Fruit fly (Drosophila melanogaster): ENCODE measurements around the gene Septin2.

The Septin2 gene

DNA sequence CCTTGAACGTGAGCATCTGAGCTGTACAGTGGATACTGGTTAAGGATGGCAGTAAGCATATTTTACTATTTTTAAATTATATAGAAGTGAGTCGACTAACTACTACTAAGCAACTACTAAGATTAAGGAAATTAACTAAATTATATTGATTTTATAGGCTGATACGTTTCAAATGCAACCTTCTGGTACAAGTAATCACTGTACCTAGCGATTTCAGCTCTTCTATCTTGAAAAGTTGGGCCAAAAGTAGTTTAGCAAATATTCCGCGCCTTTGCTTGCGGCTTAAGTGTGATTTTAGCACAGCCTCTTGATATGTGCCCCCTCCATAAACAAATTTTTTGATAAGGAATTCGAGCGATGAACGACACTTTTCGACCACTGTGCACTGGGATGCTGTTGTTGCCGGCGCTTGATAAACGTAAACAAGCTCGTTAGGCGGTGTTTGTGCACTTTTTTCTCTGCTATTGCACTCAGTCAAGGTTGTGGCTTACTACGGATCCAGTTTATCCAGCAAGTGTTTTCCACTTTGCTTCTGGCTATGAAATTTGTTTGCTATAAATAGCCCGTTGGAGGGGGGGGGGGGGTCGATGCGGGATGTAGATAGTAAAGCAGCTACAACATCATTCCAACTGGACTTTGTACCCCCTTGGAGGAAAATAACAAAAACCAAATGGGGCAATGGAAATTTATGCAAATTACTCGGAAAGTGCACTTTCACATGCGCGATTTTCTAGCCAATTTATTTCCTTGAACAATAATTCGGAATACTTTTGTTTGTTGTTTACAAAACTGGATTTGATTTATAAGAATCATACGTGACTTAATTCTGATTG is 31.7 kb downstream of the Septin2 start (continued):
- TF ChIP-seq CG15696 (tag; optimal IDR thresholded peaks at IDR 0.05) (peak; percentile 11), BtbVII (GFP tag; optimal IDR thresholded peaks at IDR 0.05) (peak; percentile 83), Doc3 (GFP tag; IDR thresholded peaks at IDR 0.05; ENCODE audit: partially characterized antibody) (no peak), peb (GFP tag; IDR thresholded peaks at IDR 0.05) (0 out of 2 replicates have a peak, but pooled peaks have one; percentile 24), CG17385 (GFP tag; optimal IDR thresholded peaks at IDR 0.05) (peak; percentile 10), D19A (tag; optimal IDR thresholded peaks at IDR 0.05) (peak; percentile 40), CG12744 (GFP tag; optimal IDR thresholded peaks at IDR 0.05) (peak; percentile 4), ap (GFP tag; IDR thresholded peaks at IDR 0.05) (peak; percentile 66), bcd (GFP tag; optimal IDR thresholded peaks at IDR 0.05) (peak; percentile 70), CG2129 (GFP tag; IDR thresholded peaks at IDR 0.05; ENCODE audit: partially characterized antibody) (no peak), CG10959 (GFP tag; IDR thresholded peaks at IDR 0.05) (0 out of 2 replicates have a peak, but pooled peaks have one; percentile 37), CG4707 (GFP tag; optimal IDR thresholded peaks at IDR 0.05) (no peak), CG7839 (tag; optimal IDR thresholded peaks at IDR 0.05) (peak; percentile 83), seq (GFP tag; IDR thresholded peaks at IDR 0.05) (peak; percentile 65), lilli (GFP tag; optimal IDR thresholded peaks at IDR 0.05) (peak; percentile 68), chm (GFP tag; IDR thresholded peaks at IDR 0.05) (peak; percentile 53; the same call in 1 of the 2 replicates), Ada2b (GFP tag; IDR thresholded peaks at IDR 0.05) (peak; percentile 85), CG33213 (GFP tag; optimal IDR thresholded peaks at IDR 0.05) (peak; percentile 20), cato (GFP tag; optimal IDR thresholded peaks at IDR 0.05; ENCODE audit: borderline replicate concordance) (peak; percentile 34), CG9817 (tag; optimal IDR thresholded peaks at IDR 0.05) (peak; percentile 35), HLH54F (GFP tag; optimal IDR thresholded peaks at IDR 0.05) (peak; percentile 36), kay (GFP tag; optimal IDR thresholded peaks at IDR 0.05) (no peak), CG31224 (GFP tag; IDR thresholded peaks at IDR 0.05) (peak; percentile 79), Sox100B (GFP tag; optimal IDR thresholded peaks at IDR 0.05) (peak; percentile 59), Myb (GFP tag; optimal IDR thresholded peaks at IDR 0.05) (peak; percentile 24), Hr51 (GFP tag; optimal IDR thresholded peaks at IDR 0.05) (peak in 1 of 2 experiments; percentile 75), psq (GFP tag; optimal IDR thresholded peaks at IDR 0.05) (no peak), CG4730 (GFP tag; IDR thresholded peaks at IDR 0.05) (peak; percentile 79), CG13775 (GFP tag; optimal IDR thresholded peaks at IDR 0.05) (peak; percentile 53), wdn (GFP tag; IDR thresholded peaks at IDR 0.05) (peak; percentile 61), Hr3 (GFP tag; optimal IDR thresholded peaks at IDR 0.05) (peak; percentile 44), CG2678 (tag; optimal IDR thresholded peaks at IDR 0.05) (peak; percentile 74), CG9215 (GFP tag; IDR thresholded peaks at IDR 0.05) (peak; percentile 81), CG13424 (tag; optimal IDR thresholded peaks at IDR 0.05) (peak; percentile 41), CG11247 (GFP tag; IDR thresholded peaks at IDR 0.05) (peak; percentile 79), E2f2 (GFP tag; IDR thresholded peaks at IDR 0.05) (peak; percentile 35; the same call in 1 of the 2 replicates), Fer1 (GFP tag; optimal IDR thresholded peaks at IDR 0.05) (peak; percentile 66), CG7357 (GFP tag; IDR thresholded peaks at IDR 0.05) (peak; percentile 76), prd (optimal IDR thresholded peaks at IDR 0.05) (no peak), prd (GFP tag; IDR thresholded peaks at IDR 0.05) (peak; percentile 76), E2f1 (GFP tag; IDR thresholded peaks at IDR 0.05) (peak; percentile 73), CG2889 (GFP tag; IDR thresholded peaks at IDR 0.05) (0 out of 3 replicates have a peak, but pooled peaks have one; percentile 33), nom (GFP tag; optimal IDR thresholded peaks at IDR 0.05) (peak; percentile 98), CG30431 (GFP tag; optimal IDR thresholded peaks at IDR 0.05) (peak; percentile 52), CG11696 (GFP tag; IDR thresholded peaks at IDR 0.05) (peak; percentile 11; the same call in 1 of the 2 replicates), CG3995 (GFP tag; optimal IDR thresholded peaks at IDR 0.05) (peak; percentile 69), abd-A (tag; optimal IDR thresholded peaks at IDR 0.05) (no peak), Poxn (GFP tag; IDR thresholded peaks at IDR 0.05) (0 out of 2 replicates have a peak, but pooled peaks have one; percentile 29), Usf (GFP tag; optimal IDR thresholded peaks at IDR 0.05) (peak; percentile 35)
